Fruit fly (Drosophila melanogaster): Measurements from ENCODE around the gene Unc-76.

The Unc-76 gene

DNA sequence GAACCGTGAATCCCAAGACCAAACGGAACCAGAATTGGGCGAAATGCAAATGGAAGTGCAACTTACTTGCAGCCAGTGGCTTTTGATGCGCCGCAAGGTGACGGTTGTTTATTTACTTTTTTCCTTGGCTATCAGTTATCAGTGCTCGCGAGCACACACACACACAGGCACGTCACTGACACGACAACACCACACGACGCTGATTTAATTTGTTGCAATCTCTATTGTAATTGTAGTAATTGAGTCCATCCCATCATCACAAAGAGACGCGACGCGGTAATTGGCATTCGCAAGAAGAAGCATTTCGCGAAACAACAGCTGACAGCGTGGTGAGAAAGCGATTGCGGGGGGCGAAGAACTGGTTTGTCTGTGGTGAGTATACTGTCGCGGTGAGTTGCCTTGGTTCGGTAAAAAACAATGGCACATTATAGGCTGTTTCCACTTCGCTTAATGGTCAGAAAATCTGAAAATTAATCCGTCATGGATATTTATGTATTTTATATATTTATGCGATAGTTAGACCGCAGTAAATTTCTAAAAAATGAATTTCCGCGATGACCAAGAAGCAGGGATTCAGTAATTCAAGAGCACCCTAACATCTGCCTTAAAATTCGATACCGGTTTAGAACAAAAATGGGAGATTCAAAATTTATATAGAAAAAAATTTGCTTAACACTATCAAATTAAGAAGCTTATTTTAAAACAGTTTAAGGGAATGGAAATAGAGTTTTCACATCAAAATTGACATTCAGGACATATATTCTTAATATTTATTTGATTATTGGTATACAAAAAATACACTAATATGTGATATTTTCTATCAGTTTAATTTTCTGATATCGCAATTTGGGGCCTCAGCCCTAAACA is 38.2 kb upstream of the Unc-76 start, which contains the start of the genes Actn and usp (continued):
- TF ChIP-seq CG10979 (tag; optimal IDR thresholded peaks at IDR 0.05), result peak; percentile 35
- TF ChIP-seq Dp (GFP tag; optimal IDR thresholded peaks at IDR 0.05), result no peak
- peak; percentile 9 for TF ChIP-seq gcm (GFP tag; optimal IDR thresholded peaks at IDR 0.05)
- TF ChIP-seq MESR4 (GFP tag; optimal IDR thresholded peaks at IDR 0.05), result peak; percentile 2
- no peak for TF ChIP-seq CG18764 (GFP tag; optimal IDR thresholded peaks at IDR 0.05)
- TF ChIP-seq C15 (GFP tag; IDR thresholded peaks at IDR 0.05), result no peak
- TF ChIP-seq otp (GFP tag; IDR thresholded peaks at IDR 0.05), result no peak
- TF ChIP-seq CG33557 (GFP tag; optimal IDR thresholded peaks at IDR 0.05), result no peak
- no peak for TF ChIP-seq CG6765 (GFP tag; optimal IDR thresholded peaks at IDR 0.05)
- TF ChIP-seq BEAF-32 (GFP tag; optimal IDR thresholded peaks at IDR 0.05), result peak; percentile 41
- TF ChIP-seq phol (tag; optimal IDR thresholded peaks at IDR 0.05), result peak; percentile 75
- TF ChIP-seq CG10147 (GFP tag; optimal IDR thresholded peaks at IDR 0.05), result no peak
- 0 out of 2 replicates have a peak, but pooled peaks have one; percentile 10 for TF ChIP-seq seq (GFP tag; IDR thresholded peaks at IDR 0.05)
- peak; percentile 76 for TF ChIP-seq row (GFP tag; IDR thresholded peaks at IDR 0.05)
- peak; percentile 27 for TF ChIP-seq CG12659 (GFP tag; optimal IDR thresholded peaks at IDR 0.05)
- peak; percentile 91 for TF ChIP-seq CG30020 (tag; optimal IDR thresholded peaks at IDR 0.05)
- TF ChIP-seq Elba2 (GFP tag; optimal IDR thresholded peaks at IDR 0.05), result no peak
- no peak for TF ChIP-seq CG8281 (tag; optimal IDR thresholded peaks at IDR 0.05)
- TF ChIP-seq CG1603 (tag; optimal IDR thresholded peaks at IDR 0.05), result peak; percentile 49
- TF ChIP-seq ATbp (GFP tag; optimal IDR thresholded peaks at IDR 0.05), result no peak
- no peak for TF ChIP-seq trh (GFP tag; optimal IDR thresholded peaks at IDR 0.05)
- peak; percentile 16; the same call in 1 of the 2 replicates for TF ChIP-seq CG9932 (GFP tag; IDR thresholded peaks at IDR 0.05)
- TF ChIP-seq prd (optimal IDR thresholded peaks at IDR 0.05), result no peak
- peak; percentile 33; the same call in 1 of the 3 replicates for TF ChIP-seq prd (GFP tag; IDR thresholded peaks at IDR 0.05)
- TF ChIP-seq Side (GFP tag; optimal IDR thresholded peaks at IDR 0.05), result no peak
- peak; percentile 75 for TF ChIP-seq vvl (GFP tag; IDR thresholded peaks at IDR 0.05)
- TF ChIP-seq dpn (GFP tag; optimal IDR thresholded peaks at IDR 0.05), result peak in 1 of 2 experiments; percentile 8
- TF ChIP-seq CG13296 (GFP tag; optimal IDR thresholded peaks at IDR 0.05), result no peak
- no peak for TF ChIP-seq Fer2 (tag; optimal IDR thresholded peaks at IDR 0.05)
- peak; percentile 44 for TF ChIP-seq nmo (GFP tag; optimal IDR thresholded peaks at IDR 0.05)
- TF ChIP-seq HLH4C (GFP tag; IDR thresholded peaks at IDR 0.05; ENCODE audit: partially characterized antibody), result no peak
- no peak for TF ChIP-seq CG8290 (GFP tag; optimal IDR thresholded peaks at IDR 0.05)
- peak in 1 of 2 experiments; percentile 57 for TF ChIP-seq CG8290 (tag; optimal IDR thresholded peaks at IDR 0.05)
- TF ChIP-seq kay (GFP tag; optimal IDR thresholded peaks at IDR 0.05), result no peak
- no peak for TF ChIP-seq CG13775 (GFP tag; optimal IDR thresholded peaks at IDR 0.05)
- peak; percentile 31 for TF ChIP-seq CG15269 (tag; optimal IDR thresholded peaks at IDR 0.05)
- TF ChIP-seq CG10431 (GFP tag; optimal IDR thresholded peaks at IDR 0.05), result no peak
- TF ChIP-seq CG7839 (tag; optimal IDR thresholded peaks at IDR 0.05), result peak; percentile 47
- TF ChIP-seq cad (GFP tag; optimal IDR thresholded peaks at IDR 0.05), result no peak
- peak; percentile 48; the same call in 2 of the 3 replicates for TF ChIP-seq CG17361 (GFP tag; IDR thresholded peaks at IDR 0.05)
- TF ChIP-seq CG12155 (GFP tag; optimal IDR thresholded peaks at IDR 0.05), result peak; percentile 18
- TF ChIP-seq Dfd (GFP tag; optimal IDR thresholded peaks at IDR 0.05), result peak in 1 of 2 experiments; percentile 48
- TF ChIP-seq sima (GFP tag; optimal IDR thresholded peaks at IDR 0.05), result no peak
- peak; percentile 12 for TF ChIP-seq CG34376 (GFP tag; optimal IDR thresholded peaks at IDR 0.05)
- peak; percentile 10; the same call in 1 of the 2 replicates for TF ChIP-seq amos (GFP tag; IDR thresholded peaks at IDR 0.05; ENCODE audit: partially characterized antibody)
- peak; percentile 2 for TF ChIP-seq Chrac-16 (GFP tag; optimal IDR thresholded peaks at IDR 0.05)
- no peak for TF ChIP-seq hkb (optimal IDR thresholded peaks at IDR 0.05)
- peak; percentile 31; the same call in 1 of the 2 replicates for TF ChIP-seq hkb (GFP tag; IDR thresholded peaks at IDR 0.05)
- TF ChIP-seq CG13424 (tag; optimal IDR thresholded peaks at IDR 0.05), result peak; percentile 33
